Fruit fly (Drosophila melanogaster): Measurements from ENCODE around the gene Tom20.
A peak's percentile ranks its signal among the peaks of the same experiment; 100 is the strongest.

Gene Tom20

DNA sequence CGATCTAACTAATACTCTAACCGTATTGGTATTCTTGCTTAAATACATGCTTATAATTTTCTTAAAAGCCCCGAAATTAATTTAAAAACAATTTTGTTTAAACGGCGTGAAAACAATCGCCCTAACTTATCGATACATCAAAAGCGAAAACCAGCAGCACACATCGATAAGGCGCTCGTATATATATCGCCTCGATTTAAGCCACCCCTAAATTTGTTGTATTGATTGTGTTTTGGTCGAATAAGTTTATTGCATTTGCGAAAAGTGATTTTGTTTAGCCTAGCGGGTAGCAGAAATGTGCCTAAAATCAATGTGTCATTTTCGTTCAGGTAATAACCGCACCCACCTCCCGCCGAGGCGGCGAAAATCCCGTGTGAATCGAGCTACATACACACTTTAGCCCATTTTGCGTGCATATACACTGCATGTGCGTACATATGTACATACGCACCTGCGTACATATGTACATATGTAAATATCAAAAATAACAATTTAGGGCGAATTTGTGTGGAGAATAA is 8.7 kb upstream of the Tom20 start, which contains the start of the genes CG7646 and Nca (continued):
- TF ChIP-seq CG1603 (tag; optimal IDR thresholded peaks at IDR 0.05) (peak; percentile 74), CG5180 (GFP tag; optimal IDR thresholded peaks at IDR 0.05) (no peak), CTCF (GFP tag; optimal IDR thresholded peaks at IDR 0.05) (peak; percentile 28), CG7963 (GFP tag; IDR thresholded peaks at IDR 0.05; ENCODE audit: partially characterized antibody) (peak; percentile 91), NC2α (GFP tag; optimal IDR thresholded peaks at IDR 0.05) (no peak), gce (GFP tag; IDR thresholded peaks at IDR 0.05) (no peak), CG11504 (tag; optimal IDR thresholded peaks at IDR 0.05) (no peak), Bgb (GFP tag; IDR thresholded peaks at IDR 0.05; ENCODE audit: partially characterized antibody) (peak; percentile 96), CG16815 (GFP tag; optimal IDR thresholded peaks at IDR 0.05) (no peak), CG12659 (GFP tag; optimal IDR thresholded peaks at IDR 0.05) (peak; percentile 50), D19A (tag; optimal IDR thresholded peaks at IDR 0.05) (peak; percentile 13), nerfin-2 (GFP tag; IDR thresholded peaks at IDR 0.05; ENCODE audit: partially characterized antibody) (peak; percentile 69; the same call in 1 of the 2 replicates), dm (GFP tag; optimal IDR thresholded peaks at IDR 0.05) (no peak), cwo (GFP tag; optimal IDR thresholded peaks at IDR 0.05) (no peak), inv (GFP tag; IDR thresholded peaks at IDR 0.05; ENCODE audit: partially characterized antibody) (peak; percentile 92), nmo (GFP tag; optimal IDR thresholded peaks at IDR 0.05) (peak; percentile 37), CG2129 (GFP tag; IDR thresholded peaks at IDR 0.05; ENCODE audit: partially characterized antibody) (peak; percentile 69), stc (GFP tag; IDR thresholded peaks at IDR 0.05) (no peak; the same call in 1 of the 2 replicates), peb (GFP tag; IDR thresholded peaks at IDR 0.05) (no peak), CG7987 (GFP tag; optimal IDR thresholded peaks at IDR 0.05) (peak; percentile 4), Dbx (GFP tag; IDR thresholded peaks at IDR 0.05) (no peak), amos (GFP tag; IDR thresholded peaks at IDR 0.05; ENCODE audit: partially characterized antibody) (peak; percentile 96), CG30403 (GFP tag; optimal IDR thresholded peaks at IDR 0.05) (no peak), CG12071 (GFP tag; optimal IDR thresholded peaks at IDR 0.05) (no peak), CG7786 (GFP tag; optimal IDR thresholded peaks at IDR 0.05) (no peak), YL-1 (GFP tag; optimal IDR thresholded peaks at IDR 0.05) (peak; percentile 65), HLHmδ (GFP tag; optimal IDR thresholded peaks at IDR 0.05) (no peak), CG3163 (GFP tag; optimal IDR thresholded peaks at IDR 0.05) (no peak), unpg (GFP tag; optimal IDR thresholded peaks at IDR 0.05) (no peak), zfh2 (GFP tag; optimal IDR thresholded peaks at IDR 0.05) (peak; percentile 38), MESR4 (GFP tag; optimal IDR thresholded peaks at IDR 0.05) (peak; percentile 89), klu (GFP tag; IDR thresholded peaks at IDR 0.05) (no peak), kni (GFP tag; optimal IDR thresholded peaks at IDR 0.05) (peak; percentile 80), CG4282 (GFP tag; optimal IDR thresholded peaks at IDR 0.05) (no peak), CG30020 (tag; optimal IDR thresholded peaks at IDR 0.05) (peak; percentile 93), Myb (GFP tag; optimal IDR thresholded peaks at IDR 0.05) (peak; percentile 92), jing (GFP tag; optimal IDR thresholded peaks at IDR 0.05) (no peak), CG12104 (GFP tag; optimal IDR thresholded peaks at IDR 0.05) (peak; percentile 21), CG6791 (GFP tag; IDR thresholded peaks at IDR 0.05; ENCODE audit: partially characterized antibody) (peak; percentile 95), CrebB (tag; optimal IDR thresholded peaks at IDR 0.05) (peak; percentile 51), ATbp (GFP tag; optimal IDR thresholded peaks at IDR 0.05) (peak; percentile 27), mam (GFP tag; optimal IDR thresholded peaks at IDR 0.05) (no peak), knrl (GFP tag; IDR thresholded peaks at IDR 0.05; ENCODE audit: partially characterized antibody) (peak; percentile 95), tna (GFP tag; IDR thresholded peaks at IDR 0.05; ENCODE audit: partially characterized antibody) (peak; percentile 87), gsb-n (tag; optimal IDR thresholded peaks at IDR 0.05) (no peak), insv (GFP tag; optimal IDR thresholded peaks at IDR 0.05) (peak in 1 of 2 experiments; percentile 91), zen (tag; optimal IDR thresholded peaks at IDR 0.05) (peak; percentile 55), ato (GFP tag; IDR thresholded peaks at IDR 0.05; ENCODE audit: partially characterized antibody) (peak; percentile 86), CG2116 (GFP tag; optimal IDR thresholded peaks at IDR 0.05) (peak; percentile 87)
